Worm (Caenorhabditis elegans) whole organism, L4 larva: Measurements from ENCODE around the gene somi-1.
A peak's percentile ranks its signal among the peaks of the same experiment; 100 is the strongest.

Experiments
- F10B5.3 ChIP-seq: sonication (generic microtip); optimal IDR thresholded peaks from 2 replicates; lab custom pipeline; 2016; ENCODE audit warnings: mild to moderate bottlenecking, missing genetic modification characterization, missing compliant biosample characterization
- T20F7.1 ChIP-seq: fragments of 200-800 bp; sonication (Bioruptor generic); optimal IDR thresholded peaks from 2 replicates; lab custom pipeline; 2018; ENCODE audit warnings: mild to moderate bottlenecking, missing genetic modification characterization, missing compliant biosample characterization
- Y48G9A.11 ChIP-seq: fragments of 200-800 bp; sonication (Bioruptor generic); IDR thresholded peaks from 2 replicates; pipeline ENCODE4 v1.3.6; 2022; ENCODE audit warnings: missing genetic modification reagents, missing genetic modification characterization, missing compliant biosample characterization
- ZK546.5 ChIP-seq, 2 experiments: sonication (generic microtip); optimal IDR thresholded peaks; 2 replicates each; lab custom pipeline; 2017; ENCODE audit warnings: missing biosample characterization in 2 of 2, missing genetic modification characterization in 2 of 2
- arid-1 ChIP-seq: fragments of 200-800 bp; sonication (Bioruptor generic); conservative IDR thresholded peaks from 2 replicates; pipeline ENCODE4 v1.3.6; 2022; ENCODE audit warnings: missing genetic modification reagents, missing genetic modification characterization, missing compliant biosample characterization
- ceh-44 ChIP-seq: fragments of 200-800 bp; sonication (Bioruptor generic); IDR thresholded peaks from 2 replicates; pipeline ENCODE4 v1.3.6; 2022; ENCODE audit warnings: missing genetic modification reagents, missing genetic modification characterization, missing compliant biosample characterization
- ceh-62 ChIP-seq: sonication (generic microtip); optimal IDR thresholded peaks from 2 replicates; lab custom pipeline; 2017; ENCODE audit warnings: missing biosample characterization, missing genetic modification characterization
- ceh-82 ChIP-seq: sonication (generic microtip); optimal IDR thresholded peaks from 2 replicates; lab custom pipeline; 2017; ENCODE audit warnings: missing biosample characterization, missing genetic modification characterization
- cey-2 ChIP-seq: sonication (generic microtip); optimal IDR thresholded peaks from 3 replicates; lab custom pipeline; 2017; ENCODE audit warnings: missing genetic modification characterization, mild to moderate bottlenecking, missing compliant biosample characterization, antibody characterized with exemption, borderline replicate concordance; ENCODE audit not compliant: insufficient read depth
- daf-16 ChIP-seq, 3 experiments: sonication (generic microtip); optimal IDR thresholded peaks; 2 replicates each; lab custom pipeline; 2016 to 2017; ENCODE audit warnings: missing genetic modification characterization in 3 of 3, missing genetic modification reagents in 3 of 3, mild to moderate bottlenecking in 2 of 3, missing compliant biosample characterization in 2 of 3, missing biosample characterization in 1 of 3, moderate library complexity in 1 of 3
- daf-19 ChIP-seq: fragments of 200-800 bp; sonication (Bioruptor generic); conservative IDR thresholded peaks from 2 replicates; pipeline ENCODE4 v1.3.6; 2022; ENCODE audit warnings: missing genetic modification characterization, missing compliant biosample characterization
- dmd-8 ChIP-seq: fragments of 200-800 bp; sonication (Bioruptor generic); IDR thresholded peaks from 2 replicates; pipeline ENCODE4 v1.3.6; 2022; ENCODE audit warnings: missing genetic modification characterization, missing compliant biosample characterization
- dmd-9 ChIP-seq: fragments of 200-800 bp; sonication (Bioruptor generic); IDR thresholded peaks from 2 replicates; pipeline ENCODE4 v1.3.6; 2022; ENCODE audit warnings: missing genetic modification reagents, missing genetic modification characterization, missing compliant biosample characterization
- dpl-1 ChIP-seq: fragments of 150-350 bp; optimal IDR thresholded peaks from 2 replicates; lab custom pipeline; 2014; ENCODE audit warnings: missing biosample characterization, missing genetic modification reagents, missing genetic modification characterization
- dve-1 ChIP-seq: sonication (generic microtip); optimal IDR thresholded peaks from 2 replicates; lab custom pipeline; 2017; ENCODE audit warnings: antibody characterized with exemption, mild to moderate bottlenecking, missing genetic modification characterization, missing compliant biosample characterization; ENCODE audit not compliant: insufficient read depth
- gei-8 ChIP-seq: fragments of 200-800 bp; sonication (Bioruptor generic); optimal IDR thresholded peaks from 2 replicates; lab custom pipeline; 2018; ENCODE audit warnings: mild to moderate bottlenecking, missing genetic modification characterization, missing compliant biosample characterization
- hif-1 ChIP-seq, 2 experiments: sonication (generic microtip); optimal IDR thresholded peaks; 2 replicates each; lab custom pipeline; 2016 to 2017; ENCODE audit warnings: missing compliant biosample characterization in 2 of 2, missing genetic modification characterization in 2 of 2, missing genetic modification reagents in 2 of 2, missing genotype in 2 of 2, mild to moderate bottlenecking in 1 of 2
- hlh-30 ChIP-seq: sonication (generic microtip); optimal IDR thresholded peaks from 2 replicates; lab custom pipeline; 2017; ENCODE audit warnings: antibody characterized with exemption, mild to moderate bottlenecking, missing genetic modification characterization, missing compliant biosample characterization; ENCODE audit not compliant: insufficient read depth
- hmg-1.1 ChIP-seq: fragments of 200-800 bp; sonication (Bioruptor generic); IDR thresholded peaks from 2 replicates; pipeline ENCODE4 v1.3.6; 2022; ENCODE audit warnings: missing genetic modification reagents, missing genetic modification characterization, missing compliant biosample characterization
- lim-7 ChIP-seq: fragments of 200-800 bp; sonication (Bioruptor generic); IDR thresholded peaks from 2 replicates; pipeline ENCODE4 v1.3.6; 2022; ENCODE audit warnings: missing genetic modification characterization, missing compliant biosample characterization
- lin-29 ChIP-seq: fragments of 200-800 bp; sonication (Bioruptor generic); IDR thresholded peaks from 2 replicates; pipeline ENCODE4 v1.3.6; 2022; ENCODE audit warnings: missing genetic modification reagents, missing genetic modification characterization, missing compliant biosample characterization
- lin-38 ChIP-seq: fragments of 200-800 bp; sonication (Bioruptor generic); IDR thresholded peaks from 2 replicates; pipeline ENCODE4 v1.3.6; 2022; ENCODE audit warnings: missing genetic modification reagents, missing genetic modification characterization, missing compliant biosample characterization
- lin-39 ChIP-seq: fragments of 150-350 bp; optimal IDR thresholded peaks from 2 replicates; lab custom pipeline; 2014; ENCODE audit warnings: missing biosample characterization, missing genetic modification reagents, missing genetic modification characterization
- lir-3 ChIP-seq: sonication (generic microtip); optimal IDR thresholded peaks from 2 replicates; lab custom pipeline; 2016; ENCODE audit warnings: mild to moderate bottlenecking, missing genetic modification characterization, missing compliant biosample characterization
- madf-9 ChIP-seq: fragments of 200-800 bp; sonication (Bioruptor generic); conservative IDR thresholded peaks from 2 replicates; pipeline ENCODE4 v1.3.6; 2022; ENCODE audit warnings: missing genetic modification reagents, missing genetic modification characterization, missing compliant biosample characterization
- mdl-1 ChIP-seq, 2 experiments: fragments of 150-350 bp in 1 of 2; sonication (generic microtip) in 1 of 2; optimal IDR thresholded peaks; 2 replicates each; lab custom pipeline; 2014 to 2017; ENCODE audit warnings: missing biosample characterization in 2 of 2, missing genetic modification characterization in 2 of 2
- mep-1 ChIP-seq: fragments of 150-350 bp; sonication (generic microtip); optimal IDR thresholded peaks from 3 replicates; lab custom pipeline; 2014; ENCODE audit warnings: missing biosample characterization, missing genetic modification characterization
- nhr-102 ChIP-seq: sonication (generic microtip); optimal IDR thresholded peaks from 2 replicates; lab custom pipeline; 2016; ENCODE audit warnings: mild to moderate bottlenecking, missing genetic modification characterization, moderate library complexity, missing compliant biosample characterization
- nhr-11 ChIP-seq: fragments of 150-350 bp; optimal IDR thresholded peaks from 2 replicates; lab custom pipeline; 2014; ENCODE audit warnings: missing biosample characterization, missing genetic modification characterization
- nhr-237 ChIP-seq: sonication (generic microtip); optimal IDR thresholded peaks from 2 replicates; lab custom pipeline; 2017; ENCODE audit warnings: missing biosample characterization, missing genetic modification characterization
- nhr-28 ChIP-seq: fragments of 150-350 bp; optimal IDR thresholded peaks from 2 replicates; lab custom pipeline; 2014; ENCODE audit warnings: missing biosample characterization, missing genetic modification characterization
- nhr-41 ChIP-seq: fragments of 200-800 bp; sonication (Bioruptor generic); IDR thresholded peaks from 2 replicates; pipeline ENCODE4 v1.3.6; 2022; ENCODE audit warnings: missing genetic modification reagents, missing genetic modification characterization, missing compliant biosample characterization
- nhr-77 ChIP-seq: fragments of 150-350 bp; optimal IDR thresholded peaks from 2 replicates; lab custom pipeline; 2014; ENCODE audit warnings: missing biosample characterization, missing genetic modification characterization
- pha-4 ChIP-seq, 2 experiments: fragments of 150-350 bp in 1 of 2; fragments of 200-800 bp in 1 of 2; sonication (Bioruptor generic) in 1 of 2; IDR thresholded peaks in 1 of 2; optimal IDR thresholded peaks in 1 of 2; 2 replicates each; pipeline versions ENCODE4 v1.3.6 to Lab custom; 2014 to 2022; ENCODE audit warnings: missing genetic modification characterization in 2 of 2, missing genetic modification reagents in 2 of 2, missing biosample characterization in 1 of 2, missing compliant biosample characterization in 1 of 2
- php-3 ChIP-seq: fragments of 200-800 bp; sonication (Bioruptor generic); IDR thresholded peaks from 2 replicates; pipeline ENCODE4 v1.3.6; 2022; ENCODE audit warnings: missing genetic modification reagents, missing genetic modification characterization, missing compliant biosample characterization
- pqm-1 ChIP-seq: sonication (generic microtip); optimal IDR thresholded peaks from 2 replicates; lab custom pipeline; 2017; ENCODE audit warnings: missing biosample characterization, missing genetic modification characterization
- rbr-2 ChIP-seq: sonication (generic microtip); optimal IDR thresholded peaks from 2 replicates; lab custom pipeline; 2016; ENCODE audit warnings: missing genotype, missing genetic modification characterization, missing compliant biosample characterization
- set-16 ChIP-seq: fragments of 200-800 bp; sonication (Bioruptor generic); IDR thresholded peaks from 2 replicates; pipeline ENCODE4 v1.3.6; 2022; ENCODE audit warnings: missing genetic modification reagents, missing genetic modification characterization, missing compliant biosample characterization
- snpc-1.2 ChIP-seq: fragments of 200-800 bp; sonication (Bioruptor generic); IDR thresholded peaks from 2 replicates; pipeline ENCODE4 v1.3.6; 2022; ENCODE audit warnings: missing genetic modification reagents, missing genetic modification characterization, missing compliant biosample characterization
- spr-3 ChIP-seq: fragments of 200-800 bp; sonication (Bioruptor generic); optimal IDR thresholded peaks from 2 replicates; lab custom pipeline; 2018; ENCODE audit warnings: mild to moderate bottlenecking, missing genetic modification characterization, missing compliant biosample characterization
- tra-1 ChIP-seq: fragments of 200-800 bp; sonication (Bioruptor generic); IDR thresholded peaks from 2 replicates; pipeline ENCODE4 v1.3.6; 2022; ENCODE audit warnings: missing genetic modification reagents, missing genetic modification characterization, missing compliant biosample characterization
- unc-130 ChIP-seq: sonication (generic microtip); optimal IDR thresholded peaks from 2 replicates; lab custom pipeline; 2016; ENCODE audit warnings: missing genetic modification reagents, missing genetic modification characterization, missing compliant biosample characterization
- unc-39 ChIP-seq: sonication (generic microtip); optimal IDR thresholded peaks from 2 replicates; lab custom pipeline; 2017; ENCODE audit warnings: missing biosample characterization, missing genetic modification characterization
- vab-7 ChIP-seq: fragments of 200-800 bp; sonication (Bioruptor generic); IDR thresholded peaks from 2 replicates; pipeline ENCODE4 v1.3.6; 2022; ENCODE audit warnings: missing genetic modification reagents, missing genetic modification characterization, missing compliant biosample characterization
- zag-1 ChIP-seq: fragments of 150-350 bp; optimal IDR thresholded peaks from 2 replicates; lab custom pipeline; 2014; ENCODE audit warnings: missing biosample characterization, missing genetic modification characterization
- zfp-2 ChIP-seq: sonication (generic microtip); optimal IDR thresholded peaks from 2 replicates; lab custom pipeline; 2016; ENCODE audit warnings: mild to moderate bottlenecking, missing genetic modification characterization, missing compliant biosample characterization
- zip-2 ChIP-seq: fragments of 150-350 bp; optimal IDR thresholded peaks from 2 replicates; lab custom pipeline; 2014; ENCODE audit warnings: missing biosample characterization, missing genetic modification characterization
- ztf-11 ChIP-seq: fragments of 150-350 bp; optimal IDR thresholded peaks from 2 replicates; lab custom pipeline; 2014; ENCODE audit warnings: missing biosample characterization, missing genetic modification characterization

somi-1 gene

ce11 chrV:13380178-13380577 is 11.0 kb downstream of the somi-1 start, which contains the start of gene ifbp-1 (continued):
- TF ChIP-seq set-16 (GFP tag; lab: Robert Waterston, UW) (0 out of 2 replicates have a peak, but pooled peaks have one; percentile 6), madf-9 (GFP tag; lab: Robert Waterston, UW) (0 out of 2 replicates have a peak, but pooled peaks have one; percentile 10)

- peak; percentile 71 for TF ChIP-seq php-3 (GFP tag; lab: Robert Waterston, UW)
- TF ChIP-seq zag-1: no peak
- TF ChIP-seq pha-4 (GFP tag; IDR thresholded peaks at IDR 0.05; lab: Robert Waterston, UW): no peak
- TF ChIP-seq pha-4 (tag; optimal IDR thresholded peaks at IDR 0.05; lab: Kevin White, UChicago): no peak
- no peak for TF ChIP-seq F10B5.3 (tag; lab: Kevin White, UChicago)
- no peak for TF ChIP-seq dpl-1 (GFP tag; lab: Kevin White, UChicago)
- TF ChIP-seq ceh-82 (tag; lab: Kevin White, UChicago): no peak
- TF ChIP-seq rbr-2 (tag; lab: Kevin White, UChicago): no peak
- TF ChIP-seq ceh-62: no peak
- no peak for TF ChIP-seq nhr-11 (tag; lab: Kevin White, UChicago)
- TF ChIP-seq ZK546.5 (tag; optimal IDR thresholded peaks at IDR 0.05; lab: Kevin White, UChicago): no peak
- peak; percentile 69 for TF ChIP-seq hlh-30 (tag; lab: Kevin White, UChicago)
- TF ChIP-seq snpc-1.2 (GFP tag; lab: Robert Waterston, UW): no peak
- peak in 1 of 2 experiments; percentile 26 for TF ChIP-seq mdl-1 (tag; optimal IDR thresholded peaks at IDR 0.05; lab: Kevin White, UChicago)
- peak in 1 of 2 experiments; percentile 27 for TF ChIP-seq hif-1 (tag; optimal IDR thresholded peaks at IDR 0.05; lab: Kevin White, UChicago)
- no peak for TF ChIP-seq lim-7 (GFP tag; lab: Robert Waterston, UW)
- TF ChIP-seq dmd-8 (GFP tag; lab: Robert Waterston, UW): no peak
- peak; percentile 62 for TF ChIP-seq nhr-28 (tag; lab: Kevin White, UChicago)
- no peak for TF ChIP-seq zfp-2 (tag; lab: Kevin White, UChicago)
- TF ChIP-seq nhr-41 (GFP tag; lab: Robert Waterston, UW): 0 out of 2 replicates have a peak, but pooled peaks have one; percentile 13
- no peak for TF ChIP-seq hmg-1.1 (GFP tag; lab: Robert Waterston, UW)
- no peak for TF ChIP-seq Y48G9A.11 (GFP tag; lab: Robert Waterston, UW)
- no peak for TF ChIP-seq dmd-9 (GFP tag; lab: Robert Waterston, UW)
- peak in 1 of 2 experiments; percentile 38 for TF ChIP-seq daf-16 (GFP tag; optimal IDR thresholded peaks at IDR 0.05; lab: Kevin White, UChicago)
- peak; percentile 93 for TF ChIP-seq daf-16 (tag; optimal IDR thresholded peaks at IDR 0.05; lab: Kevin White, UChicago)
- no peak for TF ChIP-seq lin-38
- no peak for TF ChIP-seq unc-39 (tag; lab: Kevin White, UChicago)
- TF ChIP-seq nhr-102: peak; percentile 52
- TF ChIP-seq vab-7: no peak
- TF ChIP-seq lin-39: no peak
- no peak for TF ChIP-seq ztf-11 (tag; lab: Kevin White, UChicago)
- TF ChIP-seq nhr-77 (tag; lab: Kevin White, UChicago): peak; percentile 79
- no peak for TF ChIP-seq arid-1
- TF ChIP-seq spr-3: no peak
- peak; percentile 52 for TF ChIP-seq pqm-1
- TF ChIP-seq nhr-237 (tag; lab: Kevin White, UChicago): no peak
- TF ChIP-seq ceh-44 (GFP tag; lab: Robert Waterston, UW): no peak
- TF ChIP-seq gei-8 (GFP tag; lab: Kevin White, UChicago): no peak
- TF ChIP-seq unc-130 (GFP tag; lab: Kevin White, UChicago): no peak
- TF ChIP-seq set-16 (GFP tag; lab: Robert Waterston, UW): no peak
- 0 out of 2 replicates have a peak, but pooled peaks have one; percentile 44 for TF ChIP-seq tra-1 (GFP tag; lab: Robert Waterston, UW)
- TF ChIP-seq mep-1 (tag; lab: Kevin White, UChicago): peak; percentile 66
- TF ChIP-seq cey-2 (tag; lab: Kevin White, UChicago): peak; percentile 50
- no peak for TF ChIP-seq daf-19 (GFP tag; lab: Robert Waterston, UW)
- no peak for TF ChIP-seq lir-3 (tag; lab: Kevin White, UChicago)
- TF ChIP-seq zip-2: no peak
- TF ChIP-seq lin-29 (GFP tag; lab: Robert Waterston, UW): no peak
- peak; percentile 97 for TF ChIP-seq dve-1 (tag; lab: Kevin White, UChicago)
- TF ChIP-seq T20F7.1 (GFP tag; lab: Kevin White, UChicago): peak; percentile 41
These were observed 14.1 kb downstream of the somi-1 start for ce11 chrV:13377130-13377529.
